Worm (Caenorhabditis elegans): ENCODE data around the gene ZC250.2.
A peak's percentile ranks its signal among the peaks of the same experiment; 100 is the strongest.

The ZC250.2 gene

DNA sequence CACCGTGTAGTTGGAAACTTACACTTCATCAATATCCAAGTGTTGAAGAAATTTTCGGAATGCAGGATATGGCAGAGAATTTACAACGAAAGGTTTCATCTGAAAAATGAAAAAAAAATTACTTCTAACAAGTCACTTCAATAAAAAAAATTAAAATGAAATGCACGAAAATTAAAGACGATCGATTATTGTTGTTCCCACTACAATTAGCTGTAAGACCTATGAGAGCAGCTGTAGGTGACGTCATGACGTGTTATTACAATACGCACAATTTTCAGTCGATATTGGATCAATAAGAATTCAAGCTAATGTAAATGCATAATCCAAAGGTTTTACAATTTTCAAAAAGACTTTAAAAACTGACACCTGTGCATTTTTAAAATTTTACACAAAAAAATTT, 32.0 kb upstream of the ZC250.2 start, which contains the start of gene C53A3.1:
C53A3.1 (minus strand) TSS at position 101 of the 400 bp plus-strand sequence.
- no peak for TF ChIP-seq ceh-43 (GFP tag; optimal IDR thresholded peaks at IDR 0.05)
- TF ChIP-seq sem-2 (GFP tag; optimal IDR thresholded peaks at IDR 0.05): no peak
- no peak for TF ChIP-seq unc-62 (GFP tag; optimal IDR thresholded peaks at IDR 0.05)
- TF ChIP-seq pha-4 (tag; optimal IDR thresholded peaks at IDR 0.05): no peak
- TF ChIP-seq tbx-8 (GFP tag; optimal IDR thresholded peaks at IDR 0.05): no peak
- no peak for TF ChIP-seq lsy-2 (tag; optimal IDR thresholded peaks at IDR 0.05)
- TF ChIP-seq bed-3 (GFP tag; optimal IDR thresholded peaks at IDR 0.05): no peak
- no peak for TF ChIP-seq lin-13 (tag; optimal IDR thresholded peaks at IDR 0.05)
- TF ChIP-seq ces-1 (GFP tag; optimal IDR thresholded peaks at IDR 0.05): no peak
- no peak for TF ChIP-seq sptf-1 (tag; optimal IDR thresholded peaks at IDR 0.05)
- no peak for TF ChIP-seq nhr-28 (tag; optimal IDR thresholded peaks at IDR 0.05)
- no peak for TF ChIP-seq unc-39 (tag; optimal IDR thresholded peaks at IDR 0.05)
- TF ChIP-seq ztf-11 (tag; optimal IDR thresholded peaks at IDR 0.05): no peak
- no peak for TF ChIP-seq mep-1 (tag; optimal IDR thresholded peaks at IDR 0.05)
- TF ChIP-seq unc-120 (tag; optimal IDR thresholded peaks at IDR 0.05; ENCODE audit: poor library complexity, severe bottlenecking): no peak

DNA sequence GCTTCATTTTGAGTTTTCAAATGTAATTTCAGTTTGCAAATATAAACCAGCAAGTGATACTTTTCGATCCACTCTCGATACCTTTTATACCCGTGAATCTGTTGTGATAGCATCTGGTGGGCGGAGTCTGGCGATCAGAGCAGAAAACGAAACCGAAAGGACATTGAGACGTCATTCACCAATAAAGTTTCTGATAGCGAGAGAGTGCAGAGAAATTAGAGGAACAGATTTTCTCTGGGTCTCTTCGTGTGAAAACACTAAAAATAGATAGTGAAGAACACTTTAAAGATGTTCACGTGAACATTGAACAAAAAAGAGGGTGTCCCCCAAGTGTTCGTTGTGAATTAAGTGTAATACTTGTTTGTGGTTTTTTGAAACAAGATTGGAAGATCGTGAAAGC, 28.3 kb upstream of the ZC250.2 start, which contains the start of gene pgph-3:
pgph-3 (minus strand) TSS at position 60 of the 400 bp plus-strand sequence.
- TF ChIP-seq ces-1 (GFP tag; optimal IDR thresholded peaks at IDR 0.05) (no peak), unc-120 (tag; optimal IDR thresholded peaks at IDR 0.05; ENCODE audit: poor library complexity, severe bottlenecking) (peak; percentile 40), blmp-1 (tag; optimal IDR thresholded peaks at IDR 0.05) (peak; percentile 46)

DNA sequence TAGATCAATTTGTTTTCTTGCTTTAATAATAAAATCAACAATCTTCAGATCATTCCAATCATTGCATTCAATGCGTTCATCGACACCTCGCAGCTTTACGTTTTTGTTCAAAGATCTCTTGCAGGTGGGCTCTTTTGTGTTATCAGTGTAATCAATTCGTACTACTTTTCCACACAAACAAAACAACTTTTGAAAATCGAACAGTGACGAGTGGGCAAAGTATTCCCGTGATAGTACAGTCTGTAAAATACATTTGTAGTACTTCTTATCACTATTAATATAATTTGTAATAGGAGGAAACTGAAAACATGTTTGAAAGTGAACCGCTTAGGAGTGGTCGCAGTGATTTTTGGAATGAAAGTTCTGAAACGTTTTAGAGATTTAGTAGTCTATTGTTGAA, 27.1 kb upstream of the ZC250.2 start, which contains the start of gene pgph-2:
pgph-2 (plus strand) TSS at position 47 of the 400 bp plus-strand sequence.
- no peak for TF ChIP-seq lin-13 (tag; optimal IDR thresholded peaks at IDR 0.05)
- TF ChIP-seq nhr-2 (tag; optimal IDR thresholded peaks at IDR 0.05): no peak
- TF ChIP-seq hlh-1 (tag; optimal IDR thresholded peaks at IDR 0.05): no peak

DNA sequence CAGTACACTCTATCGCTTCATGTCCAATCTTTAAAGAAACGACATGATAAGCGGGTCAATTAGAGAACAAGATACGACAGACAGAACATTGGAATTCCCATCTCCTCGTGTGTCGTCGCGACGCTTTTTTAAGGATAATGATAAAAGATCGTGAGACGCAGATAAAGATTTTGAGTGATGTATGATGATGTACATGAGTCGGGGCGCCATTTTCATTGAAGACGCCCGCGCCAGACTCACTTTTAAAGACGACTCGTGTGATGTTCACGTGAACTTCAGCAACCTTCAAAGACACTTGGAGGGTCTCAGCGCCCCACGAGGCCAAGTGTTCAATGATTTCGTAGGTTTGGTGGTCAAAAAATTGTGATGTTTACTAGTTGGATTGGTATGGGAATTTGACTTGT, 23.8 kb upstream of the ZC250.2 start:
- no peak for TF ChIP-seq flh-1 (GFP tag; optimal IDR thresholded peaks at IDR 0.05)

DNA sequence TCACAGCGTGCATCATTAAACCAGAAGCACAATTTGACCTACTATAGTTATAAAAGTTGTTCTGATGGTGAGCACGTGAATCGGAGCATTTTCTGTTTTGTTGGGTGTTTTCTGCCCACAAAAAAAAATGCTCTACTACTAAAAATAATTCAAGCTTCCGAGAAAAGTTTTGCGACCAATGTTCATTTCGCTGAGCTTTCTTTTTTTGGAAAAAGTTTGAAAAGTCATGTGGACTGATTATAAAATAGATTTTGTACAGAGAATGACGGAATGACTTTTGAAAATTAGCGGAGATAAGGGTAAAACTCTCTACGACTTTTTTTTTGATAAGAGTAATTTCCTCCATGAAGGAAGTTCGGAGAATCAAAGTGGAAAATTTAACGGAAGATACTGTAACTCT, 22.6 kb upstream of the ZC250.2 start:
- TF ChIP-seq M03D4.4 (tag; optimal IDR thresholded peaks at IDR 0.05) (no peak), nhr-76 (tag; optimal IDR thresholded peaks at IDR 0.05) (no peak), unc-39 (tag; optimal IDR thresholded peaks at IDR 0.05) (no peak), nhr-2 (tag; optimal IDR thresholded peaks at IDR 0.05) (no peak), ceh-43 (GFP tag; optimal IDR thresholded peaks at IDR 0.05) (no peak), mep-1 (tag; optimal IDR thresholded peaks at IDR 0.05) (no peak), mab-5 (tag; optimal IDR thresholded peaks at IDR 0.05) (no peak), blmp-1 (tag; optimal IDR thresholded peaks at IDR 0.05) (no peak), ces-1 (GFP tag; optimal IDR thresholded peaks at IDR 0.05) (no peak), tbx-8 (GFP tag; optimal IDR thresholded peaks at IDR 0.05) (no peak)

DNA sequence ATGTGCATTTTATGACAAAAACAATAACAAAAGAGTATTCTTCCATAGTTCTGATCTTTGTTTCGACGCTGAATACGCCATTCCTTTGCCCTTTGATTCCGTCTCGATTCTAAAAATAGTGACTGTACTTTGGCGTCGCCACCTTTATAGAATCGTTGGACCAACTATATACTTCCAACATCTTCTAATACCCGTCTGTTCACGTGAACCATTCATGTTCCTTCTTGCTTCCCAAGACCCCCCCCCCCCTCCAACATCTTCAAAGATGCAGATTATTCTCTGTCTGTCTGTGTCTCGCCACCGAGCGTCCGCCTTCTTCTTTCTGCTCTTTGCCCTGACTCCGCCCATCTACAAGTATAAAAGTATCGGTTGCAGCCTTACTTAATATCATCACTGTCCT, 22.1 kb upstream of the ZC250.2 start:
- TF ChIP-seq bed-3 (GFP tag; optimal IDR thresholded peaks at IDR 0.05) (no peak), nhr-28 (tag; optimal IDR thresholded peaks at IDR 0.05) (no peak), cnd-1 (tag; optimal IDR thresholded peaks at IDR 0.05) (no peak), lin-13 (tag; optimal IDR thresholded peaks at IDR 0.05) (no peak), unc-62 (GFP tag; optimal IDR thresholded peaks at IDR 0.05) (no peak), lin-32 (GFP tag; optimal IDR thresholded peaks at IDR 0.05) (no peak), nhr-76 (tag; optimal IDR thresholded peaks at IDR 0.05) (no peak), mls-2 (tag; optimal IDR thresholded peaks at IDR 0.05) (no peak), ceh-39 (tag; optimal IDR thresholded peaks at IDR 0.05) (no peak), elt-1 (tag; optimal IDR thresholded peaks at IDR 0.05; ENCODE audit: borderline replicate concordance, insufficient read depth) (no peak), hlh-1 (tag; optimal IDR thresholded peaks at IDR 0.05) (no peak), ham-2 (GFP tag; optimal IDR thresholded peaks at IDR 0.05) (no peak), ztf-11 (tag; optimal IDR thresholded peaks at IDR 0.05) (no peak), flh-1 (GFP tag; optimal IDR thresholded peaks at IDR 0.05) (no peak), mab-5 (tag; optimal IDR thresholded peaks at IDR 0.05) (no peak), tbx-8 (GFP tag; optimal IDR thresholded peaks at IDR 0.05) (no peak), ceh-43 (GFP tag; optimal IDR thresholded peaks at IDR 0.05) (no peak), drap-1 (GFP tag; optimal IDR thresholded peaks at IDR 0.05) (no peak), snpc-4 (tag; optimal IDR thresholded peaks at IDR 0.05) (no peak), blmp-1 (tag; optimal IDR thresholded peaks at IDR 0.05) (no peak)
